Fruit fly (Drosophila melanogaster): ENCODE data around the gene GAPcenA.

GAPcenA gene

dm6 chr3L:8346100-8346980 lies at the start of gene GAPcenA, which contains the start of gene CG7182 (continued):
- TF ChIP-seq CG16779 (tag; optimal IDR thresholded peaks at IDR 0.05), result no peak
- peak; percentile 85 for TF ChIP-seq CG3032 (tag; optimal IDR thresholded peaks at IDR 0.05)
- TF ChIP-seq CG11762 (GFP tag; optimal IDR thresholded peaks at IDR 0.05; ENCODE audit: insufficient read depth), result peak; percentile 64
- peak; percentile 75 for TF ChIP-seq CG6163 (GFP tag; IDR thresholded peaks at IDR 0.05)
- TF ChIP-seq CG6854 (GFP tag; optimal IDR thresholded peaks at IDR 0.05), result peak; percentile 28
- TF ChIP-seq Gug (GFP tag; IDR thresholded peaks at IDR 0.05), result 0 out of 2 replicates have a peak, but pooled peaks have one; percentile 9
- TF ChIP-seq CG6808 (GFP tag; optimal IDR thresholded peaks at IDR 0.05), result peak; percentile 62
- peak; percentile 92 for TF ChIP-seq Eip78C (GFP tag)
- TF ChIP-seq Ets96B (tag; optimal IDR thresholded peaks at IDR 0.05), result peak; percentile 78
- TF ChIP-seq pdm3 (GFP tag; optimal IDR thresholded peaks at IDR 0.05), result no peak

dm6 chr3L:8296941-8297340 lies 49.4 kb upstream of the GAPcenA start, which contains the start of gene Rab19:
Gene Rab19 (plus strand): TSS chr3L:8297018.
- TF ChIP-seq Ets96B (tag; optimal IDR thresholded peaks at IDR 0.05), result no peak
- TF ChIP-seq Eip75B (GFP tag; optimal IDR thresholded peaks at IDR 0.05), result no peak
- no peak for TF ChIP-seq CG8319 (GFP tag; optimal IDR thresholded peaks at IDR 0.05)
- TF ChIP-seq CG34406 (GFP tag; optimal IDR thresholded peaks at IDR 0.05), result no peak
- TF ChIP-seq CG11902 (GFP tag; optimal IDR thresholded peaks at IDR 0.05), result no peak
- no peak for TF ChIP-seq CG8119 (GFP tag; IDR thresholded peaks at IDR 0.05)
- TF ChIP-seq dsx (GFP tag; optimal IDR thresholded peaks at IDR 0.05; ENCODE audit: poor library complexity, severe bottlenecking), result peak; percentile 69
- no peak for TF ChIP-seq CG6854 (GFP tag; optimal IDR thresholded peaks at IDR 0.05)
- TF ChIP-seq CG16779 (tag; optimal IDR thresholded peaks at IDR 0.05), result no peak
- TF ChIP-seq ss (GFP tag; optimal IDR thresholded peaks at IDR 0.05), result no peak
- TF ChIP-seq CG6792 (GFP tag; optimal IDR thresholded peaks at IDR 0.05), result no peak
- peak; percentile 92 for TF ChIP-seq svp (GFP tag)
- TF ChIP-seq esn (GFP tag; optimal IDR thresholded peaks at IDR 0.05), result no peak
- TF ChIP-seq lz (GFP tag; optimal IDR thresholded peaks at IDR 0.05), result no peak
- TF ChIP-seq salr (GFP tag; optimal IDR thresholded peaks at IDR 0.05), result no peak
- TF ChIP-seq OdsH (GFP tag; optimal IDR thresholded peaks at IDR 0.05), result no peak
- no peak for TF ChIP-seq Eip93F (GFP tag; optimal IDR thresholded peaks at IDR 0.05)
- no peak for TF ChIP-seq acj6 (GFP tag; optimal IDR thresholded peaks at IDR 0.05)
- peak; percentile 43 for TF ChIP-seq Eip78C (GFP tag)
- no peak for TF ChIP-seq topi (GFP tag; optimal IDR thresholded peaks at IDR 0.05)
- no peak for TF ChIP-seq CG4318 (GFP tag; optimal IDR thresholded peaks at IDR 0.05)
- no peak for TF ChIP-seq Hr39 (GFP tag; optimal IDR thresholded peaks at IDR 0.05)
- TF ChIP-seq Smox (GFP tag; optimal IDR thresholded peaks at IDR 0.05), result no peak
- no peak for TF ChIP-seq CG31627 (GFP tag; optimal IDR thresholded peaks at IDR 0.05)
- no peak for TF ChIP-seq CG3919 (GFP tag; optimal IDR thresholded peaks at IDR 0.05)
- TF ChIP-seq fkh (GFP tag; optimal IDR thresholded peaks at IDR 0.05), result peak; percentile 33
- TF ChIP-seq CG9139 (GFP tag; optimal IDR thresholded peaks at IDR 0.05), result no peak
- TF ChIP-seq Gug (GFP tag; IDR thresholded peaks at IDR 0.05), result no peak
- TF ChIP-seq Lpt (GFP tag; optimal IDR thresholded peaks at IDR 0.05), result no peak
- TF ChIP-seq Sox15 (GFP tag; optimal IDR thresholded peaks at IDR 0.05), result no peak
- peak; percentile 60 for TF ChIP-seq Blimp-1 (GFP tag; optimal IDR thresholded peaks at IDR 0.05)
- no peak for TF ChIP-seq vri (GFP tag; optimal IDR thresholded peaks at IDR 0.05)

- TF ChIP-seq dsx (GFP tag; optimal IDR thresholded peaks at IDR 0.05; ENCODE audit: poor library complexity, severe bottlenecking) (no peak), CG6792 (GFP tag; optimal IDR thresholded peaks at IDR 0.05) (no peak), Lpt (GFP tag; optimal IDR thresholded peaks at IDR 0.05) (no peak), esn (GFP tag; optimal IDR thresholded peaks at IDR 0.05) (no peak), CG8632 (GFP tag; optimal IDR thresholded peaks at IDR 0.05) (no peak), Eip75B (GFP tag; optimal IDR thresholded peaks at IDR 0.05) (no peak), CG3032 (tag; optimal IDR thresholded peaks at IDR 0.05) (no peak), CG10631 (GFP tag; optimal IDR thresholded peaks at IDR 0.05) (no peak), fd85E (GFP tag; optimal IDR thresholded peaks at IDR 0.05) (no peak)
These were observed 48.9 kb upstream of the GAPcenA start for dm6 chr3L:8297488-8297887.
